Fruit fly (Drosophila melanogaster) Kc167 (cell line): ENCODE data around the gene rdgA.

Experiments used
- Myc ChIP-seq: fragments of >200 bp; optimal IDR thresholded peaks from 2 replicates; lab custom pipeline; 2017; ENCODE audit warnings: missing external identifiers
- h ChIP-seq: fragments of >200 bp; optimal IDR thresholded peaks from 3 replicates; lab custom pipeline; 2018; ENCODE audit warnings: missing external identifiers

DNA sequence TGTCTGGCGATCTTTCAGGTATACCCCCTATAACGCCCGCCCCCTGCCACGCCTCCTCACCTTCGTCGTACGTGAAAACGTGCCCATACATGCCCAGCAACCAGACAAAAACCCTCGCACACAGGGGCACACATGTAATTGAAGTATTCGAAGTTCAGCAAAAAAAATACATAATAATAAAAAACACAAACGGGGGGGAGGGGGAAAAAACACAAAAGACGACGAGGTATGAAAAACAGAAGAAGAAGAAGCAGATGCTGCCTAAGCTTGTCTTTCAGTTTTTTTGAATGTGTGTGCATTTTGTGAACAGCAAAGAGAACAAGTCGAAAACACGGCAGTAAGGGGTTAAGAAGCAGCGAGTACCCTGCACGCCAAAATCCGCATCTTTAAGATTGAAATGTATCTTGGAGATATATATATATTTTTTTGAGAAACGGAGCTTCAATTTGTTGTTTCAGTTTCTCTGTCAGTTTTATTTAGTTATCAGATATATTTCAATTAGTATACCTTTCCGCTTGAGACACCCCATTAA lies 17.9 kb upstream of the rdgA start:
- no peak for TF ChIP-seq h (lab: Kevin White, UChicago)
- TF ChIP-seq Myc (lab: Kevin White, UChicago) = no peak
